3 fruit fly cellular contexts compared by ENCODE assay signal in genomic region chr3R:22625514-22626333, dm6.
TF ChIP-seq lines count a peak whose summit lies in the region.

No protein-coding gene starts in this region.

TF ChIP-seq in whole organism, adult, 20 proteins besides CTCF, POLR2A, EP300 and RAD21 (continued from another document):
- TF ChIP-seq Hr96 (GFP tag; optimal IDR thresholded peaks at IDR 0.05; lab: Kevin White, UChicago): no peak

TF ChIP-seq in whole organism, embryonic, 481 proteins besides CTCF, POLR2A, EP300 and RAD21 (continued from another document and continues in another):
- no peak for TF ChIP-seq ems (GFP tag; optimal IDR thresholded peaks at IDR 0.05; lab: Kevin White, UChicago)
- TF ChIP-seq CG18619 (GFP tag; optimal IDR thresholded peaks at IDR 0.05; lab: Kevin White, UChicago): peak; percentile 41
- TF ChIP-seq CG5953 (GFP tag; IDR thresholded peaks at IDR 0.05; lab: Robert Waterston, UW): no peak
- peak; percentile 54 for TF ChIP-seq bcd (GFP tag; optimal IDR thresholded peaks at IDR 0.05; lab: Kevin White, UChicago)
- no peak for TF ChIP-seq repo (GFP tag; optimal IDR thresholded peaks at IDR 0.05; lab: Kevin White, UChicago)
- peak; percentile 9 for TF ChIP-seq odd (GFP tag; optimal IDR thresholded peaks at IDR 0.05; lab: Kevin White, UChicago)
- TF ChIP-seq CG12769 (tag; optimal IDR thresholded peaks at IDR 0.05; lab: Kevin White, UChicago): peak; percentile 15
- TF ChIP-seq CG13894 (tag; optimal IDR thresholded peaks at IDR 0.05; lab: Kevin White, UChicago): no peak
- TF ChIP-seq amos (GFP tag; IDR thresholded peaks at IDR 0.05; lab: Robert Waterston, UW; ENCODE audit: partially characterized antibody): no peak
- TF ChIP-seq CG11504 (tag; optimal IDR thresholded peaks at IDR 0.05; lab: Kevin White, UChicago): peak; percentile 76
- peak; percentile 17 for TF ChIP-seq CG12104 (GFP tag; optimal IDR thresholded peaks at IDR 0.05; lab: Kevin White, UChicago)
- TF ChIP-seq CG4820 (GFP tag; optimal IDR thresholded peaks at IDR 0.05; lab: Kevin White, UChicago): peak; percentile 11
- TF ChIP-seq Atf3 (GFP tag; optimal IDR thresholded peaks at IDR 0.05; lab: Kevin White, UChicago): no peak
- peak; percentile 32 for TF ChIP-seq CG4424 (GFP tag; optimal IDR thresholded peaks at IDR 0.05; lab: Kevin White, UChicago)
- peak; percentile 37 for TF ChIP-seq CG2120 (GFP tag; optimal IDR thresholded peaks at IDR 0.05; lab: Kevin White, UChicago)
- no peak for TF ChIP-seq Bdp1 (GFP tag; optimal IDR thresholded peaks at IDR 0.05; lab: Kevin White, UChicago)
- TF ChIP-seq tll (GFP tag; optimal IDR thresholded peaks at IDR 0.05; lab: Kevin White, UChicago): no peak
- no peak for TF ChIP-seq bowl (GFP tag; IDR thresholded peaks at IDR 0.05; lab: Robert Waterston, UW)
- peak; percentile 64 for TF ChIP-seq CG6254 (GFP tag; optimal IDR thresholded peaks at IDR 0.05; lab: Kevin White, UChicago)
- TF ChIP-seq phol (tag; optimal IDR thresholded peaks at IDR 0.05; lab: Kevin White, UChicago): peak; percentile 60
- peak; percentile 14 for TF ChIP-seq CG10462 (GFP tag; optimal IDR thresholded peaks at IDR 0.05; lab: Kevin White, UChicago)
- TF ChIP-seq kah (GFP tag; optimal IDR thresholded peaks at IDR 0.05; lab: Kevin White, UChicago): no peak
- TF ChIP-seq p53 (GFP tag; optimal IDR thresholded peaks at IDR 0.05; lab: Kevin White, UChicago): no peak
- TF ChIP-seq H15 (GFP tag; IDR thresholded peaks at IDR 0.05; lab: Robert Waterston, UW): no peak
- TF ChIP-seq CG11695 (GFP tag; IDR thresholded peaks at IDR 0.05; lab: Robert Waterston, UW): peak; percentile 52
- no peak for TF ChIP-seq Dek (tag; optimal IDR thresholded peaks at IDR 0.05; lab: Kevin White, UChicago)
- no peak for TF ChIP-seq shn (GFP tag; optimal IDR thresholded peaks at IDR 0.05; lab: Kevin White, UChicago)
- TF ChIP-seq twi (tag; optimal IDR thresholded peaks at IDR 0.05; lab: Kevin White, UChicago): peak; percentile 4
- TF ChIP-seq CG11696 (GFP tag; IDR thresholded peaks at IDR 0.05; lab: Robert Waterston, UW): peak; percentile 70
- TF ChIP-seq sob (GFP tag; IDR thresholded peaks at IDR 0.05; lab: Robert Waterston, UW): no peak
- TF ChIP-seq Optix (GFP tag; IDR thresholded peaks at IDR 0.05; lab: Robert Waterston, UW): no peak
- no peak for TF ChIP-seq ash1 (GFP tag; optimal IDR thresholded peaks at IDR 0.05; lab: Kevin White, UChicago)
- no peak for TF ChIP-seq Dip3 (GFP tag; optimal IDR thresholded peaks at IDR 0.05; lab: Kevin White, UChicago)
- TF ChIP-seq gsb-n (tag; optimal IDR thresholded peaks at IDR 0.05; lab: Kevin White, UChicago): peak; percentile 5
- no peak for TF ChIP-seq dm (GFP tag; optimal IDR thresholded peaks at IDR 0.05; lab: Kevin White, UChicago)
- TF ChIP-seq Hey (tag; optimal IDR thresholded peaks at IDR 0.05; lab: Kevin White, UChicago): no peak
- TF ChIP-seq Meics (GFP tag; optimal IDR thresholded peaks at IDR 0.05; lab: Kevin White, UChicago): peak; percentile 52
- no peak for TF ChIP-seq Bteb2 (GFP tag; optimal IDR thresholded peaks at IDR 0.05; lab: Kevin White, UChicago)
- peak; percentile 71 for TF ChIP-seq CG8388 (GFP tag; optimal IDR thresholded peaks at IDR 0.05; lab: Kevin White, UChicago)
- TF ChIP-seq CG12391 (tag; optimal IDR thresholded peaks at IDR 0.05; lab: Kevin White, UChicago): peak; percentile 59
- TF ChIP-seq esg (GFP tag; conservative IDR thresholded peaks at IDR 0.05; lab: Robert Waterston, UW): 0 out of 2 replicates have a peak, but pooled peaks have one; percentile 23
- TF ChIP-seq Sin3A (optimal IDR thresholded peaks at IDR 0.05; lab: Kevin White, UChicago): no peak
- TF ChIP-seq zfh1 (GFP tag; IDR thresholded peaks at IDR 0.05; lab: Robert Waterston, UW): 0 out of 3 replicates have a peak, but pooled peaks have one; percentile 3
- TF ChIP-seq CG10979 (tag; optimal IDR thresholded peaks at IDR 0.05; lab: Kevin White, UChicago): peak; percentile 74
- TF ChIP-seq CG17829 (tag; optimal IDR thresholded peaks at IDR 0.05; lab: Kevin White, UChicago): peak; percentile 25
- peak; percentile 40 for TF ChIP-seq tin (GFP tag; optimal IDR thresholded peaks at IDR 0.05; lab: Kevin White, UChicago)
- peak; percentile 15 for TF ChIP-seq Hsf (GFP tag; optimal IDR thresholded peaks at IDR 0.05; lab: Kevin White, UChicago)
- TF ChIP-seq CG3281 (GFP tag; optimal IDR thresholded peaks at IDR 0.05; lab: Kevin White, UChicago): peak; percentile 25
- TF ChIP-seq Jarid2 (GFP tag; optimal IDR thresholded peaks at IDR 0.05; lab: Kevin White, UChicago): no peak
- no peak for TF ChIP-seq gt (GFP tag; IDR thresholded peaks at IDR 0.05; lab: Robert Waterston, UW)
- no peak for TF ChIP-seq Sry-β (GFP tag; optimal IDR thresholded peaks at IDR 0.05; lab: Kevin White, UChicago)
- peak; percentile 8 for TF ChIP-seq CG33557 (GFP tag; optimal IDR thresholded peaks at IDR 0.05; lab: Kevin White, UChicago)
- no peak for TF ChIP-seq CG13287 (GFP tag; IDR thresholded peaks at IDR 0.05; lab: Robert Waterston, UW; ENCODE audit: partially characterized antibody)
- TF ChIP-seq CG7271 (tag; optimal IDR thresholded peaks at IDR 0.05; lab: Kevin White, UChicago): no peak
- no peak for TF ChIP-seq pb (GFP tag; optimal IDR thresholded peaks at IDR 0.05; lab: Kevin White, UChicago)
- no peak for TF ChIP-seq Dref (GFP tag; IDR thresholded peaks at IDR 0.05; lab: Robert Waterston, UW)
- TF ChIP-seq Max (GFP tag; optimal IDR thresholded peaks at IDR 0.05; lab: Kevin White, UChicago): peak; percentile 13
- TF ChIP-seq CG7839 (tag; optimal IDR thresholded peaks at IDR 0.05; lab: Kevin White, UChicago): peak; percentile 65
- peak; percentile 24 for TF ChIP-seq lilli (GFP tag; optimal IDR thresholded peaks at IDR 0.05; lab: Kevin White, UChicago)
- TF ChIP-seq dysf (GFP tag; IDR thresholded peaks at IDR 0.05; lab: Robert Waterston, UW): no peak
- peak; percentile 26 for TF ChIP-seq Xbp1 (GFP tag; optimal IDR thresholded peaks at IDR 0.05; lab: Kevin White, UChicago)
- TF ChIP-seq dmrt11E (tag; optimal IDR thresholded peaks at IDR 0.05; lab: Kevin White, UChicago): peak; percentile 53
- no peak for TF ChIP-seq CG14050 (GFP tag; IDR thresholded peaks at IDR 0.05; lab: Robert Waterston, UW)
- TF ChIP-seq otp (GFP tag; IDR thresholded peaks at IDR 0.05; lab: Robert Waterston, UW): 0 out of 3 replicates have a peak, but pooled peaks have one; percentile 16
- peak in 1 of 2 experiments; percentile 47 for TF ChIP-seq Hr51 (GFP tag; optimal IDR thresholded peaks at IDR 0.05; lab: Kevin White, UChicago)
- peak; percentile 42 for TF ChIP-seq CG1602 (GFP tag; optimal IDR thresholded peaks at IDR 0.05; lab: Kevin White, UChicago)

TF ChIP-seq in whole organism, prepupa, 60 proteins besides CTCF, POLR2A, EP300 and RAD21 (continued from another document):
- no peak for TF ChIP-seq salr (GFP tag; optimal IDR thresholded peaks at IDR 0.05; lab: Kevin White, UChicago)
- TF ChIP-seq ss (GFP tag; optimal IDR thresholded peaks at IDR 0.05; lab: Kevin White, UChicago): no peak
- TF ChIP-seq Sox15 (GFP tag; optimal IDR thresholded peaks at IDR 0.05; lab: Kevin White, UChicago): peak; percentile 31
- peak; percentile 67 for TF ChIP-seq cyc (GFP tag; optimal IDR thresholded peaks at IDR 0.05; lab: Kevin White, UChicago)
- no peak for TF ChIP-seq Lpt (GFP tag; optimal IDR thresholded peaks at IDR 0.05; lab: Kevin White, UChicago)
- TF ChIP-seq CG8319 (GFP tag; optimal IDR thresholded peaks at IDR 0.05; lab: Kevin White, UChicago): no peak
- no peak for TF ChIP-seq dac (GFP tag; optimal IDR thresholded peaks at IDR 0.05; lab: Kevin White, UChicago)
- TF ChIP-seq CG10669 (GFP tag; optimal IDR thresholded peaks at IDR 0.05; lab: Kevin White, UChicago): peak; percentile 68
- peak; percentile 61 for TF ChIP-seq Hr39 (GFP tag; optimal IDR thresholded peaks at IDR 0.05; lab: Kevin White, UChicago)
- no peak for TF ChIP-seq CG6163 (GFP tag; IDR thresholded peaks at IDR 0.05; lab: Robert Waterston, UW)
- TF ChIP-seq CG16779 (tag; optimal IDR thresholded peaks at IDR 0.05; lab: Kevin White, UChicago): no peak
- TF ChIP-seq CG31627 (GFP tag; optimal IDR thresholded peaks at IDR 0.05; lab: Kevin White, UChicago): peak; percentile 57
- peak; percentile 41 for TF ChIP-seq CG15336 (GFP tag; IDR thresholded peaks at IDR 0.05; lab: Robert Waterston, UW)
- no peak for TF ChIP-seq CG3032 (tag; optimal IDR thresholded peaks at IDR 0.05; lab: Kevin White, UChicago)
- peak; percentile 68 for TF ChIP-seq svp (GFP tag; lab: Kevin White, UChicago)
- TF ChIP-seq Met (GFP tag; optimal IDR thresholded peaks at IDR 0.05; lab: Kevin White, UChicago): peak; percentile 56
- peak; percentile 53 for TF ChIP-seq CG32006 (GFP tag; optimal IDR thresholded peaks at IDR 0.05; lab: Kevin White, UChicago)
- peak; percentile 35 for TF ChIP-seq Ets96B (tag; optimal IDR thresholded peaks at IDR 0.05; lab: Kevin White, UChicago)
- TF ChIP-seq Eip78C (GFP tag; lab: Kevin White, UChicago): peak; percentile 82
- TF ChIP-seq esn (GFP tag; optimal IDR thresholded peaks at IDR 0.05; lab: Kevin White, UChicago): peak; percentile 81
- TF ChIP-seq CG11902 (GFP tag; optimal IDR thresholded peaks at IDR 0.05; lab: Kevin White, UChicago): peak; percentile 52
- peak; percentile 49 for TF ChIP-seq Eip93F (GFP tag; optimal IDR thresholded peaks at IDR 0.05; lab: Kevin White, UChicago)
- TF ChIP-seq fd85E (GFP tag; optimal IDR thresholded peaks at IDR 0.05; lab: Kevin White, UChicago): no peak
- no peak for TF ChIP-seq Gug (GFP tag; IDR thresholded peaks at IDR 0.05; lab: Robert Waterston, UW)
- TF ChIP-seq spab (GFP tag; optimal IDR thresholded peaks at IDR 0.05; lab: Kevin White, UChicago): peak; percentile 41
- TF ChIP-seq CG34406 (GFP tag; optimal IDR thresholded peaks at IDR 0.05; lab: Kevin White, UChicago): peak; percentile 16
- peak; percentile 42 for TF ChIP-seq achi (GFP tag; optimal IDR thresholded peaks at IDR 0.05; lab: Kevin White, UChicago)
- TF ChIP-seq Sox102F (GFP tag; optimal IDR thresholded peaks at IDR 0.05; lab: Kevin White, UChicago): peak; percentile 56
- peak; percentile 47 for TF ChIP-seq CG6808 (GFP tag; optimal IDR thresholded peaks at IDR 0.05; lab: Kevin White, UChicago)
- TF ChIP-seq fkh (GFP tag; optimal IDR thresholded peaks at IDR 0.05; lab: Kevin White, UChicago): peak; percentile 76
- no peak for TF ChIP-seq CG4318 (GFP tag; optimal IDR thresholded peaks at IDR 0.05; lab: Kevin White, UChicago)
- TF ChIP-seq Sox14 (GFP tag; optimal IDR thresholded peaks at IDR 0.05; lab: Kevin White, UChicago): no peak
- peak; percentile 44 for TF ChIP-seq Blimp-1 (GFP tag; optimal IDR thresholded peaks at IDR 0.05; lab: Kevin White, UChicago)
- peak; percentile 70 for TF ChIP-seq Smox (GFP tag; optimal IDR thresholded peaks at IDR 0.05; lab: Kevin White, UChicago)
- TF ChIP-seq CG11294 (GFP tag; IDR thresholded peaks at IDR 0.05; lab: Robert Waterston, UW): no peak
- TF ChIP-seq Eip75B (GFP tag; optimal IDR thresholded peaks at IDR 0.05; lab: Kevin White, UChicago): peak; percentile 11
- TF ChIP-seq CG10631 (GFP tag; optimal IDR thresholded peaks at IDR 0.05; lab: Kevin White, UChicago): peak; percentile 46
- peak; percentile 54 for TF ChIP-seq pdm3 (GFP tag; optimal IDR thresholded peaks at IDR 0.05; lab: Kevin White, UChicago)
- no peak for TF ChIP-seq CG9139 (GFP tag; optimal IDR thresholded peaks at IDR 0.05; lab: Kevin White, UChicago)
- TF ChIP-seq Hr4 (GFP tag; optimal IDR thresholded peaks at IDR 0.05; lab: Kevin White, UChicago): peak; percentile 54
- peak; percentile 34 for TF ChIP-seq lz (GFP tag; optimal IDR thresholded peaks at IDR 0.05; lab: Kevin White, UChicago)
